Worm (Caenorhabditis elegans) whole organism, young adult: ENCODE data around the gene ceh-38.
A peak's percentile ranks its signal among the peaks of the same experiment; 100 is the strongest.

Experiments
- B0035.1 ChIP-seq: sonication (generic microtip); optimal IDR thresholded peaks from 2 replicates; lab custom pipeline; 2016; ENCODE audit warnings: missing genetic modification characterization, mild to moderate bottlenecking, missing compliant biosample characterization, missing genotype, missing genetic modification reagents
- B0261.1 ChIP-seq: sonication (generic microtip); optimal IDR thresholded peaks from 2 replicates; lab custom pipeline; 2016; ENCODE audit warnings: mild to moderate bottlenecking, missing genetic modification characterization, moderate library complexity, missing compliant biosample characterization
- B0336.3 ChIP-seq: fragments of 200-800 bp; sonication (Bioruptor generic); IDR thresholded peaks from 2 replicates; pipeline ENCODE4 v1.3.6; 2022; ENCODE audit warnings: missing genetic modification characterization, missing compliant biosample characterization
- C06A6.2 ChIP-seq: fragments of 200-800 bp; sonication (Bioruptor generic); conservative IDR thresholded peaks from 2 replicates; pipeline ENCODE4 v1.3.6; 2022; ENCODE audit warnings: missing genetic modification characterization, missing compliant biosample characterization
- C17E4.6 ChIP-seq: fragments of 200-800 bp; sonication (Bioruptor generic); IDR thresholded peaks from 2 replicates; pipeline ENCODE4 v1.3.6; 2022; ENCODE audit warnings: missing genetic modification reagents, missing genetic modification characterization, missing compliant biosample characterization
- F10E7.11 ChIP-seq: sonication (generic microtip); optimal IDR thresholded peaks from 2 replicates; lab custom pipeline; 2017; ENCODE audit warnings: mild to moderate bottlenecking, missing genetic modification characterization, moderate library complexity, missing compliant biosample characterization
- F22D6.2 ChIP-seq: sonication (generic microtip); optimal IDR thresholded peaks from 2 replicates; lab custom pipeline; 2016; ENCODE audit warnings: mild to moderate bottlenecking, missing genetic modification characterization, missing compliant biosample characterization
- Y56A3A.18 ChIP-seq: fragments of 200-800 bp; sonication (Bioruptor generic); IDR thresholded peaks from 2 replicates; pipeline ENCODE4 v1.3.6; 2022; ENCODE audit warnings: missing genetic modification reagents, missing genetic modification characterization, missing compliant biosample characterization
- Y67H2A.10 ChIP-seq: fragments of 200-800 bp; sonication (Bioruptor generic); conservative IDR thresholded peaks from 2 replicates; pipeline ENCODE4 v1.3.6; 2022; ENCODE audit warnings: missing genetic modification reagents, missing genetic modification characterization, missing compliant biosample characterization
- atf-7 ChIP-seq: sonication (generic microtip); optimal IDR thresholded peaks from 2 replicates; lab custom pipeline; 2017; ENCODE audit warnings: mild to moderate bottlenecking, missing genetic modification characterization, missing compliant biosample characterization
- attf-5 ChIP-seq: fragments of 200-800 bp; sonication (Bioruptor generic); optimal IDR thresholded peaks from 2 replicates; lab custom pipeline; 2018; ENCODE audit warnings: mild to moderate bottlenecking, missing genetic modification characterization, missing compliant biosample characterization
- ccch-3 ChIP-seq: fragments of 200-800 bp; sonication (Bioruptor generic); optimal IDR thresholded peaks from 2 replicates; lab custom pipeline; 2018; ENCODE audit warnings: mild to moderate bottlenecking, missing genetic modification characterization, missing compliant biosample characterization
- cebp-1 ChIP-seq, 2 experiments: fragments of 200-800 bp in 1 of 2; sonication (Bioruptor generic) in 1 of 2; sonication (generic microtip) in 1 of 2; IDR thresholded peaks in 1 of 2; optimal IDR thresholded peaks in 1 of 2; 2 replicates each; pipeline versions ENCODE4 v1.3.6 to Lab custom; 2017 to 2022; ENCODE audit warnings: missing compliant biosample characterization in 2 of 2, missing genetic modification characterization in 2 of 2, mild to moderate bottlenecking in 1 of 2, missing genetic modification reagents in 1 of 2, moderate library complexity in 1 of 2
- chd-7 ChIP-seq: sonication (generic microtip); optimal IDR thresholded peaks from 2 replicates; lab custom pipeline; 2016; ENCODE audit warnings: mild to moderate bottlenecking, missing genetic modification characterization, moderate library complexity, missing compliant biosample characterization
- dpff-1 ChIP-seq: sonication (generic microtip); optimal IDR thresholded peaks from 2 replicates; lab custom pipeline; 2017; ENCODE audit warnings: mild to moderate bottlenecking, missing genetic modification characterization, missing compliant biosample characterization
- egl-18 ChIP-seq: fragments of 200-800 bp; sonication (Bioruptor generic); IDR thresholded peaks from 2 replicates; pipeline ENCODE4 v1.3.6; 2022; ENCODE audit warnings: missing genetic modification reagents, missing genetic modification characterization, missing compliant biosample characterization
- egl-44 ChIP-seq: fragments of 200-800 bp; sonication (Bioruptor generic); IDR thresholded peaks from 2 replicates; pipeline ENCODE4 v1.3.6; 2022; ENCODE audit warnings: missing genetic modification reagents, missing genetic modification characterization, missing compliant biosample characterization
- ets-4 ChIP-seq: fragments of 200-800 bp; sonication (Bioruptor generic); optimal IDR thresholded peaks from 2 replicates; lab custom pipeline; 2018; ENCODE audit warnings: mild to moderate bottlenecking, missing genetic modification characterization, missing compliant biosample characterization
- fkh-3 ChIP-seq: sonication (generic microtip); optimal IDR thresholded peaks from 2 replicates; lab custom pipeline; 2016; ENCODE audit warnings: mild to moderate bottlenecking, missing genetic modification characterization, missing compliant biosample characterization
- him-1 ChIP-seq: sonication (generic microtip); optimal IDR thresholded peaks from 2 replicates; lab custom pipeline; 2016; ENCODE audit warnings: missing genotype, missing genetic modification reagents, missing genetic modification characterization, missing compliant biosample characterization
- hlh-12 ChIP-seq: sonication (generic microtip); optimal IDR thresholded peaks from 2 replicates; lab custom pipeline; 2016; ENCODE audit warnings: missing genetic modification characterization, missing compliant biosample characterization
- hlh-26 ChIP-seq: fragments of 200-800 bp; sonication (Bioruptor generic); conservative IDR thresholded peaks from 2 replicates; pipeline ENCODE4 v1.3.6; 2022; ENCODE audit warnings: missing genetic modification reagents, missing genetic modification characterization, missing compliant biosample characterization
- hmg-1.2 ChIP-seq: fragments of 200-800 bp; sonication (Bioruptor generic); IDR thresholded peaks from 2 replicates; pipeline ENCODE4 v1.3.6; 2022; ENCODE audit warnings: missing genetic modification reagents, missing genetic modification characterization, missing compliant biosample characterization
- hrde-1 ChIP-seq: sonication (generic microtip); optimal IDR thresholded peaks from 2 replicates; lab custom pipeline; 2016; ENCODE audit warnings: missing genetic modification characterization, mild to moderate bottlenecking, missing compliant biosample characterization, moderate library complexity, missing genotype, missing genetic modification reagents, borderline replicate concordance
- hsf-1 ChIP-seq: fragments of 200-800 bp; sonication (Bioruptor generic); IDR thresholded peaks from 2 replicates; pipeline ENCODE4 v1.3.6; 2022; ENCODE audit warnings: missing genetic modification reagents, missing genetic modification characterization, missing compliant biosample characterization
- lin-40 ChIP-seq: sonication (generic microtip); optimal IDR thresholded peaks from 2 replicates; lab custom pipeline; 2016; ENCODE audit warnings: missing genetic modification characterization, mild to moderate bottlenecking, missing compliant biosample characterization, missing genotype, missing genetic modification reagents
- lsl-1 ChIP-seq: fragments of 200-800 bp; sonication (Bioruptor generic); optimal IDR thresholded peaks from 2 replicates; lab custom pipeline; 2018; ENCODE audit warnings: mild to moderate bottlenecking, missing genetic modification characterization, moderate library complexity, missing compliant biosample characterization
- madf-6 ChIP-seq: fragments of 200-800 bp; sonication (Bioruptor generic); IDR thresholded peaks from 2 replicates; pipeline ENCODE4 v1.3.6; 2022; ENCODE audit warnings: missing genetic modification reagents, missing genetic modification characterization, missing compliant biosample characterization
- nhr-80 ChIP-seq: sonication (generic microtip); optimal IDR thresholded peaks from 2 replicates; lab custom pipeline; 2016; ENCODE audit warnings: missing genetic modification characterization, missing compliant biosample characterization
- repo-1 ChIP-seq: sonication (generic microtip); optimal IDR thresholded peaks from 2 replicates; lab custom pipeline; 2017; ENCODE audit warnings: mild to moderate bottlenecking, missing genetic modification characterization, missing compliant biosample characterization
- snpc-1.1 ChIP-seq: sonication (generic microtip); optimal IDR thresholded peaks from 2 replicates; lab custom pipeline; 2017; ENCODE audit warnings: missing genetic modification characterization, mild to moderate bottlenecking, missing compliant biosample characterization, antibody characterized with exemption, moderate library complexity, missing genotype, missing genetic modification reagents; ENCODE audit not compliant: insufficient read depth
- tbp1 ChIP-seq: fragments of 200-800 bp; sonication (Bioruptor generic); optimal IDR thresholded peaks from 2 replicates; lab custom pipeline; 2018; ENCODE audit warnings: mild to moderate bottlenecking, missing genetic modification characterization, missing compliant biosample characterization
- tlf-1 ChIP-seq: fragments of 200-800 bp; sonication (Bioruptor generic); optimal IDR thresholded peaks from 2 replicates; lab custom pipeline; 2018; ENCODE audit warnings: mild to moderate bottlenecking, missing genetic modification characterization, missing compliant biosample characterization
- unc-130 ChIP-seq: sonication (generic microtip); optimal IDR thresholded peaks from 2 replicates; lab custom pipeline; 2016; ENCODE audit warnings: missing genetic modification reagents, missing genetic modification characterization, missing compliant biosample characterization
- ztf-22 ChIP-seq: fragments of 200-800 bp; sonication (Bioruptor generic); optimal IDR thresholded peaks from 2 replicates; lab custom pipeline; 2018; ENCODE audit warnings: mild to moderate bottlenecking, missing genetic modification characterization, moderate library complexity, missing compliant biosample characterization
- ztf-3 ChIP-seq: fragments of 200-800 bp; sonication (Bioruptor generic); optimal IDR thresholded peaks from 2 replicates; lab custom pipeline; 2018; ENCODE audit warnings: mild to moderate bottlenecking, missing genetic modification characterization, missing compliant biosample characterization

Gene ceh-38

ce11 chrII:6928416-6928815 is 22.9 kb upstream of the ceh-38 start, which contains the start of gene flcn-1 (continued):
- TF ChIP-seq ztf-22 (no peak), chd-7 (tag; lab: Kevin White, UChicago) (no peak)

- TF ChIP-seq cebp-1 (GFP tag; IDR thresholded peaks at IDR 0.05; lab: Robert Waterston, UW) (no peak), cebp-1 (tag; optimal IDR thresholded peaks at IDR 0.05; lab: Kevin White, UChicago) (peak; percentile 61), hmg-1.2 (GFP tag; lab: Robert Waterston, UW) (peak; percentile 17; the same call in 1 of the 2 replicates), madf-6 (no peak), Y56A3A.18 (GFP tag; lab: Robert Waterston, UW) (no peak), nhr-80 (peak; percentile 10)
Measured at ce11 chrII:6930072-6930471, 21.3 kb upstream of the ceh-38 start.

- peak; percentile 11 for TF ChIP-seq nhr-80
- TF ChIP-seq hlh-12 (tag; lab: Kevin White, UChicago) = no peak
Measured at ce11 chrII:6932978-6933377, 18.3 kb upstream of the ceh-38 start.

- no peak for TF ChIP-seq Y67H2A.10 (GFP tag; lab: Robert Waterston, UW)
- no peak for TF ChIP-seq hrde-1 (tag; lab: Kevin White, UChicago)
- TF ChIP-seq B0261.1 (tag; lab: Kevin White, UChicago) = no peak
- no peak for TF ChIP-seq hlh-26 (GFP tag; lab: Robert Waterston, UW)
- TF ChIP-seq F22D6.2 (tag; lab: Kevin White, UChicago) = no peak
- no peak for TF ChIP-seq ztf-3 (GFP tag; lab: Kevin White, UChicago)
- TF ChIP-seq dpff-1 (tag; lab: Kevin White, UChicago) = no peak
- TF ChIP-seq tbp1 (GFP tag; lab: Kevin White, UChicago) = no peak
- TF ChIP-seq lin-40 (tag; lab: Kevin White, UChicago) = no peak
Measured at ce11 chrII:6934729-6935128, 16.6 kb upstream of the ceh-38 start.

ce11 chrII:6935975-6936374 is 15.4 kb upstream of the ceh-38 start:
- TF ChIP-seq attf-5 (GFP tag; lab: Kevin White, UChicago) (no peak), B0035.1 (tag; lab: Kevin White, UChicago) (no peak), nhr-80 (peak; percentile 2)

ce11 chrII:6936528-6936927 is 14.8 kb upstream of the ceh-38 start:
- peak; percentile 38 for TF ChIP-seq nhr-80
- no peak for TF ChIP-seq tlf-1
- TF ChIP-seq, all 124 proteins: peak for 1

- TF ChIP-seq atf-7 (tag; lab: Kevin White, UChicago) = no peak
- no peak for TF ChIP-seq unc-130 (GFP tag; lab: Kevin White, UChicago)
- no peak for TF ChIP-seq egl-44 (GFP tag; lab: Robert Waterston, UW)
- no peak for TF ChIP-seq B0336.3 (GFP tag; lab: Robert Waterston, UW)
- TF ChIP-seq ets-4 (GFP tag; lab: Kevin White, UChicago) = no peak
- TF ChIP-seq, all 124 proteins: peak for 0
Measured at ce11 chrII:6937057-6937456, 14.3 kb upstream of the ceh-38 start.

- TF ChIP-seq fkh-3 (tag; lab: Kevin White, UChicago) (no peak), C17E4.6 (no peak), him-1 (tag; lab: Kevin White, UChicago) (no peak), ets-4 (GFP tag; lab: Kevin White, UChicago) (no peak), ccch-3 (GFP tag; lab: Kevin White, UChicago) (no peak), madf-6 (no peak), repo-1 (tag; lab: Kevin White, UChicago) (no peak), snpc-1.1 (tag; lab: Kevin White, UChicago) (no peak), egl-18 (GFP tag; lab: Robert Waterston, UW) (no peak), hsf-1 (GFP tag; lab: Robert Waterston, UW) (no peak), C06A6.2 (GFP tag; lab: Robert Waterston, UW) (no peak), F10E7.11 (no peak), lsl-1 (GFP tag; lab: Kevin White, UChicago) (no peak), Y67H2A.10 (GFP tag; lab: Robert Waterston, UW) (no peak), Y56A3A.18 (GFP tag; lab: Robert Waterston, UW) (no peak)
Measured at ce11 chrII:6939873-6940272, 11.5 kb upstream of the ceh-38 start.
